Fruit fly (Drosophila melanogaster): ENCODE results near the gene CG4259.

The CG4259 gene

dm6 chr2L:2109746-2110145 is 19.3 kb downstream of the CG4259 start, which contains the start of gene dpr3:
Gene dpr3, minus strand, starts transcription at chr2L:2109878.
- no peak for TF ChIP-seq HLH106 (tag; optimal IDR thresholded peaks at IDR 0.05)
- TF ChIP-seq foxo (GFP tag; optimal IDR thresholded peaks at IDR 0.05): no peak
- no peak for TF ChIP-seq Abd-B (GFP tag; optimal IDR thresholded peaks at IDR 0.05)
- TF ChIP-seq Dfd (GFP tag; optimal IDR thresholded peaks at IDR 0.05): no peak
- TF ChIP-seq GATAd (GFP tag; optimal IDR thresholded peaks at IDR 0.05): no peak
- TF ChIP-seq Myc (optimal IDR thresholded peaks at IDR 0.05): no peak
- TF ChIP-seq CG32264 (GFP tag; optimal IDR thresholded peaks at IDR 0.05): no peak

dm6 chr2L:2090235-2090634 is 38.8 kb downstream of the CG4259 start:
- TF ChIP-seq pan (optimal IDR thresholded peaks at IDR 0.05): no peak
- no peak for TF ChIP-seq CrebA (GFP tag; optimal IDR thresholded peaks at IDR 0.05; ENCODE audit: borderline replicate concordance)
- TF ChIP-seq brk (GFP tag; optimal IDR thresholded peaks at IDR 0.05): no peak
- no peak for TF ChIP-seq ey (GFP tag; optimal IDR thresholded peaks at IDR 0.05)
- no peak for TF ChIP-seq fru (GFP tag; optimal IDR thresholded peaks at IDR 0.05)
- no peak for TF ChIP-seq sv (GFP tag; optimal IDR thresholded peaks at IDR 0.05)
- no peak for TF ChIP-seq foxo (GFP tag; optimal IDR thresholded peaks at IDR 0.05)
- TF ChIP-seq Hr78 (GFP tag; optimal IDR thresholded peaks at IDR 0.05): no peak
- TF ChIP-seq HLH106 (tag; optimal IDR thresholded peaks at IDR 0.05): no peak
- TF ChIP-seq Abd-B (GFP tag; optimal IDR thresholded peaks at IDR 0.05): no peak
- TF ChIP-seq dl (GFP tag; optimal IDR thresholded peaks at IDR 0.05; ENCODE audit: insufficient read depth in 1 of 2, partially characterized antibody in 2 of 2): no peak
- TF ChIP-seq Rel (GFP tag; optimal IDR thresholded peaks at IDR 0.05): no peak
- no peak for TF ChIP-seq Rel (tag; optimal IDR thresholded peaks at IDR 0.05)
- TF ChIP-seq OdsH (GFP tag; optimal IDR thresholded peaks at IDR 0.05): no peak
- no peak for TF ChIP-seq CG32264 (GFP tag; optimal IDR thresholded peaks at IDR 0.05)
- TF ChIP-seq Myc (optimal IDR thresholded peaks at IDR 0.05): no peak
- TF ChIP-seq GATAd (GFP tag; optimal IDR thresholded peaks at IDR 0.05): no peak
- TF ChIP-seq lola (GFP tag; optimal IDR thresholded peaks at IDR 0.05): no peak
- no peak for TF ChIP-seq jim (GFP tag; optimal IDR thresholded peaks at IDR 0.05)

dm6 chr2L:2084349-2084748 is 44.7 kb downstream of the CG4259 start:
- TF ChIP-seq HLH106 (tag; optimal IDR thresholded peaks at IDR 0.05) (peak; percentile 1), foxo (GFP tag; optimal IDR thresholded peaks at IDR 0.05) (no peak)

- TF ChIP-seq Mio (GFP tag; optimal IDR thresholded peaks at IDR 0.05): no peak
- TF ChIP-seq foxo (GFP tag; optimal IDR thresholded peaks at IDR 0.05): no peak
- no peak for TF ChIP-seq CG32264 (GFP tag; optimal IDR thresholded peaks at IDR 0.05)
- TF ChIP-seq jim (GFP tag; optimal IDR thresholded peaks at IDR 0.05): no peak
These were observed 49.4 kb downstream of the CG4259 start, which contains the start of gene CG12674 for dm6 chr2L:2079619-2080018. Gene CG12674, plus strand, starts transcription at chr2L:2079919.

All from whole organism, wandering third instar larva.